Worm (Caenorhabditis elegans) whole organism, mixed stage, embryonic: ENCODE results near the gene srw-62.

Experiments
- M03D4.4 ChIP-seq: sonication (generic microtip); optimal IDR thresholded peaks from 2 replicates; lab custom pipeline; 2017; ENCODE audit warnings: mild to moderate bottlenecking, missing genetic modification characterization, missing compliant biosample characterization
- bed-3 ChIP-seq: fragments of 200-800 bp; sonication (Bioruptor generic); optimal IDR thresholded peaks from 3 replicates; lab custom pipeline; 2018; ENCODE audit warnings: mild to moderate bottlenecking, missing genetic modification characterization, moderate library complexity, missing compliant biosample characterization
- ceh-39 ChIP-seq: fragments of 150-350 bp; optimal IDR thresholded peaks from 2 replicates; lab custom pipeline; 2014; ENCODE audit warnings: missing biosample characterization, missing genetic modification characterization
- ceh-43 ChIP-seq: fragments of 200-800 bp; sonication (Bioruptor generic); optimal IDR thresholded peaks from 2 replicates; lab custom pipeline; 2018; ENCODE audit warnings: mild to moderate bottlenecking, missing genetic modification characterization, moderate library complexity, missing compliant biosample characterization
- ceh-83 ChIP-seq: fragments of 200-800 bp; sonication (Bioruptor generic); optimal IDR thresholded peaks from 2 replicates; lab custom pipeline; 2018; ENCODE audit warnings: mild to moderate bottlenecking, missing genetic modification characterization, missing compliant biosample characterization
- ces-1 ChIP-seq: fragments of 150-350 bp; optimal IDR thresholded peaks from 2 replicates; lab custom pipeline; 2014; ENCODE audit warnings: missing biosample characterization, missing genetic modification reagents, missing genetic modification characterization
- drap-1 ChIP-seq: fragments of 200-800 bp; sonication (Bioruptor generic); optimal IDR thresholded peaks from 3 replicates; lab custom pipeline; 2018; ENCODE audit warnings: mild to moderate bottlenecking, missing genetic modification characterization, missing compliant biosample characterization
- elt-3 ChIP-seq: fragments of 150-350 bp; optimal IDR thresholded peaks from 2 replicates; lab custom pipeline; 2014; ENCODE audit warnings: missing biosample characterization, missing genetic modification characterization
- flh-1 ChIP-seq: fragments of 200-800 bp; sonication (Bioruptor generic); optimal IDR thresholded peaks from 2 replicates; lab custom pipeline; 2018; ENCODE audit warnings: mild to moderate bottlenecking, missing genetic modification characterization, moderate library complexity, missing compliant biosample characterization
- ham-2 ChIP-seq: fragments of 200-800 bp; sonication (Bioruptor generic); optimal IDR thresholded peaks from 2 replicates; lab custom pipeline; 2018; ENCODE audit warnings: mild to moderate bottlenecking, missing genetic modification characterization, missing compliant biosample characterization
- hlh-1 ChIP-seq: fragments of 150-350 bp; optimal IDR thresholded peaks from 2 replicates; lab custom pipeline; 2014; ENCODE audit warnings: missing biosample characterization, missing genetic modification reagents, missing genetic modification characterization
- lin-13 ChIP-seq: fragments of 150-350 bp; optimal IDR thresholded peaks from 2 replicates; lab custom pipeline; 2014; ENCODE audit warnings: missing biosample characterization, missing genetic modification characterization
- lin-32 ChIP-seq: fragments of 200-800 bp; sonication (Bioruptor generic); optimal IDR thresholded peaks from 2 replicates; lab custom pipeline; 2018; ENCODE audit warnings: mild to moderate bottlenecking, missing genetic modification characterization, missing compliant biosample characterization
- lsy-2 ChIP-seq: fragments of 150-350 bp; optimal IDR thresholded peaks from 2 replicates; lab custom pipeline; 2014; ENCODE audit warnings: missing biosample characterization, missing genetic modification characterization
- mep-1 ChIP-seq: fragments of 150-350 bp; optimal IDR thresholded peaks from 2 replicates; lab custom pipeline; 2017; ENCODE audit warnings: missing biosample characterization, missing genetic modification reagents, missing genetic modification characterization, inconsistent platforms
- mls-2 ChIP-seq: sonication (generic microtip); optimal IDR thresholded peaks from 2 replicates; lab custom pipeline; 2016; ENCODE audit warnings: mild to moderate bottlenecking, missing genetic modification characterization, moderate library complexity, missing compliant biosample characterization
- nhr-12 ChIP-seq: fragments of 150-350 bp; optimal IDR thresholded peaks from 2 replicates; lab custom pipeline; 2014; ENCODE audit warnings: missing biosample characterization, missing genetic modification characterization
- nhr-28 ChIP-seq: fragments of 150-350 bp; optimal IDR thresholded peaks from 2 replicates; lab custom pipeline; 2014; ENCODE audit warnings: missing biosample characterization, missing genetic modification characterization
- nhr-76 ChIP-seq: sonication (generic microtip); optimal IDR thresholded peaks from 2 replicates; lab custom pipeline; 2017; ENCODE audit warnings: missing biosample characterization, missing genetic modification characterization
- sem-2 ChIP-seq: fragments of 200-800 bp; sonication (Bioruptor generic); optimal IDR thresholded peaks from 2 replicates; lab custom pipeline; 2018; ENCODE audit warnings: mild to moderate bottlenecking, missing genetic modification characterization, missing compliant biosample characterization
- snpc-4 ChIP-seq: fragments of 150-350 bp; optimal IDR thresholded peaks from 2 replicates; lab custom pipeline; 2014; ENCODE audit warnings: missing biosample characterization, missing genetic modification characterization
- sptf-1 ChIP-seq: sonication (generic microtip); optimal IDR thresholded peaks from 2 replicates; lab custom pipeline; 2017; ENCODE audit warnings: mild to moderate bottlenecking, missing genetic modification characterization, moderate library complexity, missing compliant biosample characterization
- tbx-8 ChIP-seq: fragments of 200-800 bp; sonication (Bioruptor generic); optimal IDR thresholded peaks from 2 replicates; lab custom pipeline; 2018; ENCODE audit warnings: mild to moderate bottlenecking, missing genetic modification characterization, moderate library complexity, missing compliant biosample characterization
- zip-8 ChIP-seq: fragments of 150-350 bp; optimal IDR thresholded peaks from 2 replicates; lab custom pipeline; 2014; ENCODE audit warnings: missing biosample characterization, missing genetic modification characterization

The srw-62 gene

DNA sequence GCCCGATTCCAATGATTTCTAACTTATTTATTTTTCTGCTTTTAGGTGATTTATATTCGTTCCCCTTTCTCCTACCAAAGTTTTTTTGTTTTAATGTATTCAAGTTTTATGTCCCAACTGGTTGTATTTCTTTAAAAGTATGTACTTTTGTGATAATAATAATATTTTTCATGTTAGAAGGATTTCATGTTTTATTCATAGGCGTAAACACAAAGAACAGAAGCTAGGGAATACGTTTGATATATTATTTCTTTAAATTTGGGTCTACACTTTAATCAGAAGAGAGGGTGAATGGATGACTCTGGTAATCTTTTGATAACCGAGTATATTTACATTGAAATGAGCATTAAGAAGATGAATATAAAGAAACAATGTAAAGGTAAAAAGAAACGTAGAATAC is 40.9 kb downstream of the srw-62 start:
- no peak for TF ChIP-seq nhr-12 (tag; lab: Kevin White, UChicago)
- TF ChIP-seq flh-1 (GFP tag; lab: Kevin White, UChicago), result no peak
- no peak for TF ChIP-seq sptf-1 (tag; lab: Kevin White, UChicago)
- no peak for TF ChIP-seq tbx-8 (GFP tag; lab: Kevin White, UChicago)
- no peak for TF ChIP-seq mls-2 (tag; lab: Kevin White, UChicago)
- no peak for TF ChIP-seq M03D4.4 (tag; lab: Kevin White, UChicago)
- no peak for TF ChIP-seq sem-2
- no peak for TF ChIP-seq drap-1
- TF ChIP-seq ceh-83 (GFP tag; lab: Kevin White, UChicago), result no peak
- TF ChIP-seq bed-3 (GFP tag; lab: Kevin White, UChicago), result no peak
- TF ChIP-seq ceh-43 (GFP tag; lab: Kevin White, UChicago), result no peak
- TF ChIP-seq nhr-28 (tag; lab: Kevin White, UChicago), result no peak
- TF ChIP-seq lin-32, result no peak
- no peak for TF ChIP-seq elt-3
- TF ChIP-seq lsy-2 (tag; lab: Kevin White, UChicago), result no peak

ce11 chrII:7870062-7870461 is 44.9 kb downstream of the srw-62 start, which contains the start of gene ztf-17:
TSS of gene ztf-17 (minus strand) at chrII:7870162.
- no peak for TF ChIP-seq ceh-39
- no peak for TF ChIP-seq mep-1 (tag; lab: Kevin White, UChicago)
- TF ChIP-seq drap-1, result no peak
- no peak for TF ChIP-seq nhr-76 (tag; lab: Kevin White, UChicago)
- no peak for TF ChIP-seq lin-32
- TF ChIP-seq snpc-4, result no peak
- no peak for TF ChIP-seq mls-2 (tag; lab: Kevin White, UChicago)

DNA sequence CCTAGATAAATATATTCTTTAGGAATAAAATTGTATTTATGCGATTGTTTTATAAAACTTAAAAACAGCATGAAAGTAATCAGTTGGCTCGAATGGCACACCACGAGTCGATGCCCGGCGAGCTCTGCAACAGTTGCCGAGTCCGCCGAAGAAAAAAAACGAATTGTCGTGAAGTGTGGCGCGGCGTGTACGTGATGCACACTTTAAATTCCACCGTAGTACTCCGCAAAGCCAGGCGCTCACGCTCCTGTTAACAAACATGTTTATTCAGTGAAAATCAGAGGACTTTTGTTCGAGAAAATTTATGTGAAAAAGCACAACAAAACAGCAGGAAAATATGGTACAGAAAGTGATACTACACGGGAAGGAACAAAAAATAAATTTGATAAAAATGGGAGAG is 45.4 kb downstream of the srw-62 start:
- TF ChIP-seq lsy-2 (tag; lab: Kevin White, UChicago) (peak; percentile 93), lin-32 (no peak), ham-2 (GFP tag; lab: Kevin White, UChicago) (no peak), mep-1 (tag; lab: Kevin White, UChicago) (peak; percentile 10), hlh-1 (tag; lab: Kevin White, UChicago) (peak; percentile 54)
- TF ChIP-seq, all 35 proteins: peak for 3

ce11 chrII:7873843-7874372 is 48.7 kb downstream of the srw-62 start, which contains the start of gene T01H3.3:
TSS of gene T01H3.3 (minus strand) at chrII:7873893.
- TF ChIP-seq lsy-2 (tag; lab: Kevin White, UChicago), result peak; percentile 42
- no peak for TF ChIP-seq sem-2
- no peak for TF ChIP-seq ces-1 (GFP tag; lab: Kevin White, UChicago)
- TF ChIP-seq zip-8 (tag; lab: Kevin White, UChicago), result no peak
- no peak for TF ChIP-seq hlh-1 (tag; lab: Kevin White, UChicago)
- no peak for TF ChIP-seq lin-13
- no peak for TF ChIP-seq drap-1
